Fruit fly (Drosophila melanogaster): ENCODE results near the gene CG5080.

DNA sequence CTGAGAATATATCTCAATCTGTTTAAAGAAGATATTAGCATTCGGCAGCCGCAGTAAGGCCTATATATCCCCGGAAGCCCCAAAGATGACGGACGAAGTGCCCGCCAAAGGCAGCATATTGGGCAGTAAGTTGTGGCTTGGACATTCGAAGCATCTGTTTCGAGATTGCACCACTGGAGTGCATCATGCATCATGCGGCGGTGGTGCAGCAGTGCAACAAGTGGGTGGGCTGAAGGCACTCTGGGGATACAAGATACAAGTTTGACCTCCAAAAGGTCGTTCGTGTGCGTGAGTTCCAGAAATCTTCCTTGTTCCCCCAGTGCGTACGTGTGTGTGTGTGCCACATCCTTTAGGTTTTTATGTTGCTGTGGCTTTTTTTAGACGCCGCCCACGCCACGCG is 20.4 kb downstream of the CG5080 start:
- TF ChIP-seq CTCF (optimal IDR thresholded peaks at IDR 0.05) (no peak), CG8478 (optimal IDR thresholded peaks at IDR 0.05) (no peak)
